Worm (Caenorhabditis elegans) whole organism, L4/young adult: Measurements from ENCODE around the gene F28G4.3.

Source experiments
- W03F9.2 ChIP-seq: fragments of 150-350 bp; optimal IDR thresholded peaks from 2 replicates; lab custom pipeline; 2014; ENCODE audit warnings: missing biosample characterization, missing genetic modification characterization
- dao-5 ChIP-seq: sonication (generic microtip); optimal IDR thresholded peaks from 2 replicates; lab custom pipeline; 2016; ENCODE audit warnings: missing genotype, missing genetic modification characterization, moderate library complexity, missing compliant biosample characterization
- him-1 ChIP-seq: sonication (generic microtip); optimal IDR thresholded peaks from 2 replicates; lab custom pipeline; 2016; ENCODE audit warnings: missing genotype, missing genetic modification reagents, missing genetic modification characterization, missing compliant biosample characterization

ce11 chrV:16333412-16333811, 45.9 kb upstream of the F28G4.3 start, which contains the start of gene srh-167:
- TF ChIP-seq W03F9.2 (tag; lab: Kevin White, UChicago) = no peak
- no peak for TF ChIP-seq dao-5 (tag; lab: Kevin White, UChicago)
- no peak for TF ChIP-seq him-1 (tag; lab: Kevin White, UChicago)
